Worm (Caenorhabditis elegans) whole organism, L4/young adult: ENCODE results near the gene abcf-3.

Source experiments
- W03F9.2 ChIP-seq: fragments of 150-350 bp; optimal IDR thresholded peaks from 2 replicates; lab custom pipeline; 2014; ENCODE audit warnings: missing biosample characterization, missing genetic modification characterization
- dao-5 ChIP-seq: sonication (generic microtip); optimal IDR thresholded peaks from 2 replicates; lab custom pipeline; 2016; ENCODE audit warnings: missing genotype, missing genetic modification characterization, moderate library complexity, missing compliant biosample characterization
- him-1 ChIP-seq: sonication (generic microtip); optimal IDR thresholded peaks from 2 replicates; lab custom pipeline; 2016; ENCODE audit warnings: missing genotype, missing genetic modification reagents, missing genetic modification characterization, missing compliant biosample characterization

ce11 chrIII:6194480-6194879 lies 21.3 kb downstream of the abcf-3 start, which contains the start of gene ugt-66:
- no peak for TF ChIP-seq W03F9.2 (tag; lab: Kevin White, UChicago)
- TF ChIP-seq him-1 (tag; lab: Kevin White, UChicago): no peak
- no peak for TF ChIP-seq dao-5 (tag; lab: Kevin White, UChicago)
